Comparison of ENCODE assay signal across 3 worm cellular contexts in the genomic region with DNA sequence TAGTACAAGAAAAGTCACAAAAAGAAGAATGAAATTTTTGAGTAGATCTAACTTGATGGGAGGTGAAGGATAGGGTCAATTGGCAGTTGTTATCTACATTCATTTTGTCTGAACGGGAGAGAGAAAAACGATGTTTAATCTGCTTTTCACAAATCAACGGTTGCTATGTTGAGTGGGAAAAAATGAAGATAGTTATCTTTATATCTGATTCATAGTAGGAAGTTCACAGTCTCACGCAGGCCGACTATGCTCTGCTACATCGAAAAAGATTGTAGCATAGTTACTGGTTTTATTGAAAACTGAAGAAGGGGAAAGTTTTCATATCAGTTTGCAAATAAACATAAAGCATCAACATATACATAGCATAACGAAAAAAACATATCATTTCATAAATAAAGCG.
TF ChIP-seq lines count a peak whose summit lies in the region.

No protein-coding gene starts in this region.

TF ChIP-seq in whole organism, L1 larva, 84 proteins besides CTCF, POLR2A, EP300 and RAD21:
- TF ChIP-seq mdl-1 (tag; optimal IDR thresholded peaks at IDR 0.05; lab: Kevin White, UChicago) (no peak), nhr-85 (tag; lab: Kevin White, UChicago) (peak; percentile 67), ceh-63 (GFP tag; optimal IDR thresholded peaks at IDR 0.05; lab: Kevin White, UChicago) (no peak), lin-14 (GFP tag; optimal IDR thresholded peaks at IDR 0.05; lab: Kevin White, UChicago) (peak; percentile 13), sptf-1 (tag; optimal IDR thresholded peaks at IDR 0.05; lab: Kevin White, UChicago) (no peak), aha-1 (tag; optimal IDR thresholded peaks at IDR 0.05; lab: Kevin White, UChicago) (no peak)

TF ChIP-seq in whole organism, L2 larva, 48 proteins besides CTCF, POLR2A, EP300 and RAD21:
- TF ChIP-seq sma-3 (GFP tag; optimal IDR thresholded peaks at IDR 0.05; lab: Kevin White, UChicago) = no peak
- no peak for TF ChIP-seq peb-1 (tag; optimal IDR thresholded peaks at IDR 0.05; lab: Kevin White, UChicago)
- TF ChIP-seq sma-9 (GFP tag; optimal IDR thresholded peaks at IDR 0.05; lab: Kevin White, UChicago) = peak; percentile 23
- no peak for TF ChIP-seq sma-9 (tag; optimal IDR thresholded peaks at IDR 0.05; lab: Kevin White, UChicago)
- no peak for TF ChIP-seq lin-39 (tag; optimal IDR thresholded peaks at IDR 0.05; lab: Kevin White, UChicago)
- TF ChIP-seq C34F6.9 (tag; optimal IDR thresholded peaks at IDR 0.05; lab: Kevin White, UChicago) = no peak
- no peak for TF ChIP-seq crh-2 (tag; optimal IDR thresholded peaks at IDR 0.05; lab: Kevin White, UChicago)
- no peak for TF ChIP-seq unc-62 (GFP tag; optimal IDR thresholded peaks at IDR 0.05; lab: Kevin White, UChicago)
- peak; percentile 2 for TF ChIP-seq elt-1 (tag; optimal IDR thresholded peaks at IDR 0.05; lab: Kevin White, UChicago)
- TF ChIP-seq unc-55 (GFP tag; optimal IDR thresholded peaks at IDR 0.05; lab: Kevin White, UChicago) = no peak

TF ChIP-seq in whole organism, L3 larva, 47 proteins besides CTCF, POLR2A, EP300 and RAD21:
- TF ChIP-seq elt-1 (tag; optimal IDR thresholded peaks at IDR 0.05; lab: Kevin White, UChicago) (peak; percentile 87), fkh-10 (GFP tag; optimal IDR thresholded peaks at IDR 0.05; lab: Kevin White, UChicago) (no peak), nhr-23 (tag; optimal IDR thresholded peaks at IDR 0.05; lab: Kevin White, UChicago) (peak; percentile 31)
TF ChIP-seq in whole organism, L3 larva: peak in this region for 2.
